Worm (Caenorhabditis elegans) whole organism, late embryonic: ENCODE data around the gene Y46G5A.28.

Source experiments
- T23F11.4 ChIP-seq: fragments of 200-800 bp; sonication (Bioruptor generic); optimal IDR thresholded peaks from 2 replicates; lab custom pipeline; 2018; ENCODE audit warnings: mild to moderate bottlenecking, missing genetic modification characterization, missing compliant biosample characterization
- ama-1 ChIP-seq: fragments of 150-350 bp; optimal IDR thresholded peaks from 2 replicates; lab custom pipeline; 2014
- ceh-14 ChIP-seq: sonication (generic microtip); optimal IDR thresholded peaks from 2 replicates; lab custom pipeline; 2016; ENCODE audit warnings: missing genotype, missing genetic modification characterization, missing compliant biosample characterization
- ceh-19 ChIP-seq: fragments of 200-800 bp; sonication (Bioruptor generic); optimal IDR thresholded peaks from 2 replicates; lab custom pipeline; 2018; ENCODE audit warnings: mild to moderate bottlenecking, missing genetic modification characterization, missing compliant biosample characterization
- elt-2 ChIP-seq: sonication (generic microtip); optimal IDR thresholded peaks from 2 replicates; lab custom pipeline; 2016; ENCODE audit warnings: missing genetic modification reagents, missing genetic modification characterization, missing compliant biosample characterization
- eyg-1 ChIP-seq: sonication (generic microtip); optimal IDR thresholded peaks from 2 replicates; lab custom pipeline; 2016; ENCODE audit warnings: missing genotype, missing genetic modification characterization, missing compliant biosample characterization
- hlh-13 ChIP-seq: fragments of 200-800 bp; sonication (Bioruptor generic); optimal IDR thresholded peaks from 2 replicates; lab custom pipeline; 2018; ENCODE audit warnings: mild to moderate bottlenecking, missing genetic modification characterization, missing compliant biosample characterization
- nhr-11 ChIP-seq: fragments of 150-350 bp; optimal IDR thresholded peaks from 2 replicates; lab custom pipeline; 2014; ENCODE audit warnings: missing biosample characterization, missing genetic modification characterization
- pqm-1 ChIP-seq: sonication (generic microtip); optimal IDR thresholded peaks from 2 replicates; lab custom pipeline; 2016; ENCODE audit warnings: missing genetic modification characterization, missing compliant biosample characterization
- unc-86 ChIP-seq: sonication (generic microtip); optimal IDR thresholded peaks from 2 replicates; lab custom pipeline; 2016; ENCODE audit warnings: missing genetic modification characterization, missing compliant biosample characterization

ce11 chrII:12850129-12850528 is at the start of gene Y46G5A.28:
- TF ChIP-seq ceh-19 (GFP tag; lab: Kevin White, UChicago) = no peak
- no peak for TF ChIP-seq pqm-1 (tag; lab: Kevin White, UChicago)
- no peak for TF ChIP-seq ama-1 (lab: Kevin White, UChicago)
- no peak for TF ChIP-seq T23F11.4 (GFP tag; lab: Kevin White, UChicago)
- TF ChIP-seq unc-86 (tag; lab: Kevin White, UChicago) = no peak
- no peak for TF ChIP-seq ceh-14 (tag; lab: Kevin White, UChicago)
- no peak for TF ChIP-seq hlh-13
- no peak for TF ChIP-seq nhr-11 (tag; lab: Kevin White, UChicago)
- no peak for TF ChIP-seq eyg-1 (tag; lab: Kevin White, UChicago)
- TF ChIP-seq elt-2 (tag; lab: Kevin White, UChicago) = no peak
